Fruit fly (Drosophila melanogaster) whole organism, wandering third instar larva: ENCODE data around the gene CG1532.

Source experiments
- Abd-B ChIP-seq: fragments of >200 bp; optimal IDR thresholded peaks from 2 replicates; lab custom pipeline; 2017; ENCODE audit warnings: missing biosample characterization, missing genetic modification characterization
- CG32264 ChIP-seq: fragments of 200-800 bp; sonication (Bioruptor generic); optimal IDR thresholded peaks from 2 replicates; lab custom pipeline; 2016; ENCODE audit warnings: missing biosample characterization, missing genetic modification characterization
- CG9705 ChIP-seq: fragments of 200-800 bp; sonication (Bioruptor generic); optimal IDR thresholded peaks from 2 replicates; lab custom pipeline; 2018; ENCODE audit warnings: missing biosample characterization, mild to moderate bottlenecking, missing genetic modification characterization
- CrebA ChIP-seq: fragments of 200-800 bp; sonication (Bioruptor generic); optimal IDR thresholded peaks from 2 replicates; lab custom pipeline; 2016; ENCODE audit warnings: missing biosample characterization, mild to moderate bottlenecking, missing genetic modification characterization, borderline replicate concordance
- Dfd ChIP-seq: fragments of >200 bp; optimal IDR thresholded peaks from 2 replicates; lab custom pipeline; 2017; ENCODE audit warnings: missing biosample characterization, missing genetic modification characterization
- Dif ChIP-seq: fragments of 200-275, 200-300 bp; sonication (Bioruptor generic); optimal IDR thresholded peaks from 2 replicates; lab custom pipeline; 2018; ENCODE audit warnings: missing biosample characterization, missing genetic modification characterization; ENCODE audit not compliant: partially characterized antibody
- GATAd ChIP-seq: sonication (Bioruptor generic); optimal IDR thresholded peaks from 2 replicates; lab custom pipeline; 2016; ENCODE audit warnings: missing biosample characterization, missing genetic modification characterization
- HLH106 ChIP-seq: fragments of 200-800 bp; optimal IDR thresholded peaks from 3 replicates; lab custom pipeline; 2019; ENCODE audit warnings: missing biosample characterization, mild to moderate bottlenecking, missing genetic modification characterization, moderate library complexity
- Hnf4 ChIP-seq: fragments of 200-800 bp; sonication (Bioruptor generic); optimal IDR thresholded peaks from 2 replicates; lab custom pipeline; 2016; ENCODE audit warnings: missing biosample characterization, mild to moderate bottlenecking, missing genetic modification characterization
- Hr78 ChIP-seq: fragments of >200 bp; optimal IDR thresholded peaks from 2 replicates; lab custom pipeline; 2017; ENCODE audit warnings: missing biosample characterization, missing genetic modification characterization
- Hr83 ChIP-seq: fragments of 200-300 bp; sonication (Bioruptor generic); optimal IDR thresholded peaks from 2 replicates; lab custom pipeline; 2016; ENCODE audit warnings: missing biosample characterization, mild to moderate bottlenecking, missing genetic modification characterization, moderate library complexity; ENCODE audit not compliant: poor library complexity, severe bottlenecking
- Jra ChIP-seq: sonication (Bioruptor generic); optimal IDR thresholded peaks from 2 replicates; lab custom pipeline; 2016; ENCODE audit warnings: missing biosample characterization, missing genetic modification characterization
- Mio ChIP-seq: sonication (Bioruptor generic); optimal IDR thresholded peaks from 2 replicates; lab custom pipeline; 2016; ENCODE audit warnings: missing biosample characterization, missing genetic modification characterization
- Myc ChIP-seq: fragments of >200 bp; optimal IDR thresholded peaks from 2 replicates; lab custom pipeline; 2017
- N ChIP-seq: fragments of >200 bp; optimal IDR thresholded peaks from 2 replicates; lab custom pipeline; 2018; ENCODE audit warnings: missing biosample characterization, missing external identifiers, missing genetic modification characterization
- OdsH ChIP-seq: fragments of 200-800 bp; sonication (Bioruptor generic); optimal IDR thresholded peaks from 2 replicates; lab custom pipeline; 2016; ENCODE audit warnings: missing biosample characterization, mild to moderate bottlenecking, missing genetic modification characterization
- Rel ChIP-seq, 2 experiments: fragments of 200-800 bp; sonication (Bioruptor generic) in 1 of 2; optimal IDR thresholded peaks; 2 replicates in 1 of 2; 3 replicates in 1 of 2; lab custom pipeline; 2016 to 2019; ENCODE audit warnings: mild to moderate bottlenecking in 2 of 2, missing biosample characterization in 2 of 2, missing genetic modification characterization in 2 of 2, moderate library complexity in 1 of 2
- Sp1 ChIP-seq: fragments of 200-800 bp; sonication (Bioruptor generic); optimal IDR thresholded peaks from 3 replicates; lab custom pipeline; 2019; ENCODE audit warnings: missing biosample characterization, mild to moderate bottlenecking, missing genetic modification characterization, moderate library complexity
- br ChIP-seq: fragments of 200-800 bp; sonication (Bioruptor generic); optimal IDR thresholded peaks from 2 replicates; lab custom pipeline; 2016; ENCODE audit warnings: missing biosample characterization, missing genetic modification characterization
- brk ChIP-seq: fragments of 200-800 bp; sonication (Bioruptor generic); optimal IDR thresholded peaks from 2 replicates; lab custom pipeline; 2016; ENCODE audit warnings: missing biosample characterization, mild to moderate bottlenecking, missing genetic modification characterization
- dl ChIP-seq, 2 experiments: fragments of 175-275, 200-275 bp in 1 of 2; fragments of 200-275 bp in 1 of 2; sonication (Bioruptor generic); optimal IDR thresholded peaks; lab custom pipeline; 2018; ENCODE audit warnings: mild to moderate bottlenecking in 2 of 2, missing biosample characterization in 2 of 2, missing genetic modification characterization in 2 of 2, moderate library complexity in 2 of 2; ENCODE audit not compliant: partially characterized antibody in 2 of 2, insufficient read depth in 1 of 2
- dmrt93B ChIP-seq: fragments of 200-800 bp; sonication (Bioruptor generic); optimal IDR thresholded peaks from 2 replicates; lab custom pipeline; 2018; ENCODE audit warnings: missing biosample characterization, mild to moderate bottlenecking, missing genetic modification characterization
- dsf ChIP-seq: sonication (Bioruptor generic); optimal IDR thresholded peaks from 2 replicates; lab custom pipeline; 2016; ENCODE audit warnings: missing biosample characterization, missing genetic modification characterization, borderline replicate concordance
- ey ChIP-seq: fragments of 200-800 bp; sonication (Bioruptor generic); optimal IDR thresholded peaks from 2 replicates; lab custom pipeline; 2016; ENCODE audit warnings: missing biosample characterization, missing genetic modification characterization
- foxo ChIP-seq, 2 experiments: fragments of 200-800 bp; sonication (Bioruptor generic); optimal IDR thresholded peaks; 2 replicates in 1 of 2; 3 replicates in 1 of 2; lab custom pipeline; 2016 to 2017; ENCODE audit warnings: missing biosample characterization in 2 of 2, missing genetic modification characterization in 2 of 2
- fru ChIP-seq: fragments of 200-800 bp; sonication (Bioruptor generic); optimal IDR thresholded peaks from 3 replicates; lab custom pipeline; 2016; ENCODE audit warnings: missing biosample characterization, mild to moderate bottlenecking, missing genetic modification characterization
- h ChIP-seq: fragments of 200-800 bp; sonication (Bioruptor generic); optimal IDR thresholded peaks from 3 replicates; lab custom pipeline; 2016; ENCODE audit warnings: missing biosample characterization, mild to moderate bottlenecking, missing genetic modification characterization
- lola ChIP-seq: fragments of >200 bp; optimal IDR thresholded peaks from 2 replicates; lab custom pipeline; 2017; ENCODE audit warnings: missing biosample characterization, missing genetic modification characterization
- pan ChIP-seq: fragments of >200 bp; optimal IDR thresholded peaks from 2 replicates; lab custom pipeline; 2017
- psq ChIP-seq: fragments of 200-800 bp; sonication (Bioruptor generic); optimal IDR thresholded peaks from 3 replicates; lab custom pipeline; 2017; ENCODE audit warnings: missing biosample characterization, mild to moderate bottlenecking, missing genetic modification characterization, moderate library complexity
- rgr ChIP-seq: fragments of 200-800 bp; sonication (Bioruptor generic); optimal IDR thresholded peaks from 3 replicates; lab custom pipeline; 2016; ENCODE audit warnings: missing biosample characterization, mild to moderate bottlenecking, missing genetic modification characterization
- sage ChIP-seq: fragments of 200-800 bp; sonication (Bioruptor generic); optimal IDR thresholded peaks from 2 replicates; lab custom pipeline; 2016; ENCODE audit warnings: missing biosample characterization, mild to moderate bottlenecking, missing genetic modification characterization
- sv ChIP-seq: fragments of 200-800 bp; sonication (Bioruptor generic); optimal IDR thresholded peaks from 3 replicates; lab custom pipeline; 2016; ENCODE audit warnings: missing biosample characterization, missing genetic modification characterization
- tai ChIP-seq: sonication (Bioruptor generic); optimal IDR thresholded peaks from 2 replicates; lab custom pipeline; 2016; ENCODE audit warnings: missing biosample characterization, missing genetic modification characterization
- woc ChIP-seq: sonication (Bioruptor generic); optimal IDR thresholded peaks from 2 replicates; lab custom pipeline; 2016; ENCODE audit warnings: missing biosample characterization, mild to moderate bottlenecking, missing genetic modification characterization

The CG1532 gene

dm6 chrX:21060579-21060978 is 32.4 kb upstream of the CG1532 start:
- TF ChIP-seq Myc (lab: Kevin White, UChicago) (peak; percentile 55), fru (GFP tag; lab: Kevin White, UChicago) (no peak), CG32264 (GFP tag; lab: Kevin White, UChicago) (no peak), psq (GFP tag; lab: Kevin White, UChicago) (peak; percentile 71), sv (no peak), Abd-B (no peak), N (GFP tag; lab: Kevin White, UChicago) (no peak), dmrt93B (GFP tag; lab: Kevin White, UChicago) (no peak), tai (no peak), br (GFP tag; lab: Kevin White, UChicago) (no peak), dl (GFP tag; optimal IDR thresholded peaks at IDR 0.05; lab: Kevin White, UChicago; ENCODE audit: insufficient read depth in 1 of 2, partially characterized antibody in 2 of 2) (no peak), dsf (no peak)
- TF ChIP-seq, all 38 proteins: peak for 2

DNA sequence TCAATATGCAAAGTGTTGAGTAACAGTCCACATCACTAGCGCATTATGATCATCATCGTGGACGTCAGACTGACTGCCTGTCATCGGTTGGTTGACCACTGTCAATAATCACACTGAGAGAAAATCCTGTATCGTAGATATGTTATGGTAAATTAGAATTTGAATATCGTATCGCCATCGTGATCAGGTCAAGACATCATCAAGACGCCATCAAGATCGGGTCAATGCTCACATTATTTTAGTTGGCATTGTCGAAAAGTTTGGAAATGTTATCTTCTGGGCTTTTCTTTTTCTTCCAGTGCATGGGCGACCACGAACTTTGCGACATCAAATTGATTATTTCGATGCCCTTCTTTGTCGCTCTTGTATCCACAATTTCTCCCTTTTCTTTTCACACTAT is 30.8 kb upstream of the CG1532 start:
- TF ChIP-seq br (GFP tag; lab: Kevin White, UChicago) (peak; percentile 82), h (GFP tag; lab: Kevin White, UChicago) (peak; percentile 64), sv (peak; percentile 91), Jra (GFP tag; lab: Kevin White, UChicago) (peak; percentile 32), fru (GFP tag; lab: Kevin White, UChicago) (peak; percentile 70), tai (peak; percentile 22), psq (GFP tag; lab: Kevin White, UChicago) (peak; percentile 64), Hr78 (GFP tag; lab: Kevin White, UChicago) (no peak), ey (GFP tag; lab: Kevin White, UChicago) (peak; percentile 74), Dfd (GFP tag; lab: Kevin White, UChicago) (no peak), brk (peak; percentile 7), OdsH (GFP tag; lab: Kevin White, UChicago) (peak; percentile 66), Hr83 (no peak), CG9705 (no peak), lola (GFP tag; lab: Kevin White, UChicago) (no peak), pan (no peak), Sp1 (GFP tag; lab: Kevin White, UChicago) (peak; percentile 77), rgr (GFP tag; lab: Kevin White, UChicago) (peak; percentile 67), CrebA (GFP tag; lab: Kevin White, UChicago) (no peak), CG32264 (GFP tag; lab: Kevin White, UChicago) (peak; percentile 43), woc (peak; percentile 29), GATAd (no peak), sage (GFP tag; lab: Kevin White, UChicago) (no peak), Hnf4 (GFP tag; lab: Kevin White, UChicago) (peak; percentile 74), dsf (no peak), dl (GFP tag; optimal IDR thresholded peaks at IDR 0.05; lab: Kevin White, UChicago; ENCODE audit: insufficient read depth in 1 of 2, partially characterized antibody in 2 of 2) (no peak), foxo (GFP tag; optimal IDR thresholded peaks at IDR 0.05; lab: Kevin White, UChicago) (peak; percentile 15 to 64), Dif (no peak), dmrt93B (GFP tag; lab: Kevin White, UChicago) (peak; percentile 32), Rel (GFP tag; optimal IDR thresholded peaks at IDR 0.05; lab: Kevin White, UChicago) (peak; percentile 36), Rel (tag; optimal IDR thresholded peaks at IDR 0.05; lab: Kevin White, UChicago) (no peak), HLH106 (tag; lab: Kevin White, UChicago) (peak; percentile 36)

- TF ChIP-seq lola (GFP tag; lab: Kevin White, UChicago) (no peak), foxo (GFP tag; optimal IDR thresholded peaks at IDR 0.05; lab: Kevin White, UChicago) (no peak), fru (GFP tag; lab: Kevin White, UChicago) (no peak), Sp1 (GFP tag; lab: Kevin White, UChicago) (no peak)
These were observed 30.3 kb upstream of the CG1532 start for dm6 chrX:21058437-21058836.

- TF ChIP-seq woc (no peak), CG9705 (no peak), tai (no peak), lola (GFP tag; lab: Kevin White, UChicago) (no peak), Sp1 (GFP tag; lab: Kevin White, UChicago) (no peak), Mio (GFP tag; lab: Kevin White, UChicago) (no peak), Dfd (GFP tag; lab: Kevin White, UChicago) (no peak), Abd-B (no peak), N (GFP tag; lab: Kevin White, UChicago) (no peak), GATAd (no peak), HLH106 (tag; lab: Kevin White, UChicago) (no peak), psq (GFP tag; lab: Kevin White, UChicago) (no peak), sv (no peak), CG32264 (GFP tag; lab: Kevin White, UChicago) (no peak), br (GFP tag; lab: Kevin White, UChicago) (no peak), Hr78 (GFP tag; lab: Kevin White, UChicago) (no peak), Hnf4 (GFP tag; lab: Kevin White, UChicago) (no peak), CrebA (GFP tag; lab: Kevin White, UChicago) (no peak), Hr83 (no peak)
These were observed 28.6 kb upstream of the CG1532 start for dm6 chrX:21056732-21057131.
